Worm (Caenorhabditis elegans) whole organism, late embryonic: ENCODE results near the gene C50F4.9.

Experiments
- Y22D7AL.16 ChIP-seq: sonication (generic microtip); optimal IDR thresholded peaks from 2 replicates; lab custom pipeline; 2016; ENCODE audit warnings: missing genetic modification characterization, missing compliant biosample characterization
- ceh-18 ChIP-seq: sonication (generic microtip); optimal IDR thresholded peaks from 2 replicates; lab custom pipeline; 2016; ENCODE audit warnings: missing genetic modification characterization, missing compliant biosample characterization
- pha-4 ChIP-seq: fragments of 150-350 bp; optimal IDR thresholded peaks from 2 replicates; lab custom pipeline; 2018; ENCODE audit warnings: missing biosample characterization, missing genetic modification reagents, missing genetic modification characterization
- pqm-1 ChIP-seq: sonication (generic microtip); optimal IDR thresholded peaks from 2 replicates; lab custom pipeline; 2016; ENCODE audit warnings: missing genetic modification characterization, missing compliant biosample characterization
- sdc-2 ChIP-seq: sonication (generic microtip); optimal IDR thresholded peaks from 2 replicates; lab custom pipeline; 2016; ENCODE audit warnings: missing genotype, missing genetic modification characterization, missing compliant biosample characterization
- unc-55 ChIP-seq: sonication (generic microtip); optimal IDR thresholded peaks from 2 replicates; lab custom pipeline; 2017; ENCODE audit warnings: missing biosample characterization, missing genetic modification reagents, missing genetic modification characterization

ce11 chrV:9550313-9550712, 26.3 kb upstream of the C50F4.9 start, which contains the start of gene ehbp-1:
- TF ChIP-seq pqm-1 (tag; lab: Kevin White, UChicago) = no peak
- TF ChIP-seq Y22D7AL.16 (tag; lab: Kevin White, UChicago) = no peak
- no peak for TF ChIP-seq unc-55 (GFP tag; lab: Kevin White, UChicago)
- no peak for TF ChIP-seq pha-4
- no peak for TF ChIP-seq ceh-18 (tag; lab: Kevin White, UChicago)
- TF ChIP-seq sdc-2 (tag; lab: Kevin White, UChicago) = no peak
